Fruit fly (Drosophila melanogaster) Kc167 (cell line): ENCODE measurements around the gene att-ORFB.

Source experiments
- h ChIP-seq: fragments of >200 bp; optimal IDR thresholded peaks from 3 replicates; lab custom pipeline; 2018; ENCODE audit warnings: missing external identifiers
- psq ChIP-seq: fragments of >200 bp; optimal IDR thresholded peaks from 2 replicates; lab custom pipeline; 2017; ENCODE audit warnings: missing external identifiers
- ttk ChIP-seq: sonication (Bioruptor generic); optimal IDR thresholded peaks from 2 replicates; lab custom pipeline; 2017; ENCODE audit warnings: missing external identifiers

- TF ChIP-seq ttk (lab: Kevin White, UChicago) (no peak), psq (lab: Kevin White, UChicago) (no peak), h (lab: Kevin White, UChicago) (no peak)
These were observed 3.3 kb downstream of the att-ORFB start for dm6 chr3R:20550632-20551486.
